Worm (Caenorhabditis elegans): Measurements from ENCODE around the gene mdh-1.

mdh-1 gene

DNA sequence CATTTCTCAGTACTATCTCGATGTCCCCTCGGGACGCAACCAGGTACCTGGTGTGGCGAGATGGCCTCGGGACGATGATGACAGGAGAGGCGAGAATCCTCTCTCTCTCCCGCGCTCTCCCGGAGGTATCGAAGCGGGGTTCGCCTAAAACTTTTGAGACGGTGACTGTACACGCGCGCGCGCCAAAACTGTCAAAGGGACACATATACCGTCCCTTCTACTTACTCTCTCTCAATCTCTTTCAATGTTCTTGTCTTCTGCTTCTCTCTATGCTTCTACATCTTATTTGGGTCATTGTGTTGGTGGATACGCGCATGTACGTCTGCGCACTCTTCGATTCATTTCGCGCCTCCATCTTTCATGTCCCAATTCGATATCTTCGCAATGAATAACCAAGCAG lies 25.5 kb upstream of the mdh-1 start (continued):
- TF ChIP-seq ztf-3 (GFP tag; optimal IDR thresholded peaks at IDR 0.05) (no peak), snpc-3.4 (tag; optimal IDR thresholded peaks at IDR 0.05) (no peak), cebp-2 (GFP tag; IDR thresholded peaks at IDR 0.05) (no peak), die-1 (tag; optimal IDR thresholded peaks at IDR 0.05) (peak; percentile 30), hrde-1 (tag; optimal IDR thresholded peaks at IDR 0.05; ENCODE audit: borderline replicate concordance) (no peak), mxl-1 (tag; optimal IDR thresholded peaks at IDR 0.05) (no peak), nhr-179 (tag; optimal IDR thresholded peaks at IDR 0.05) (no peak), xnd-1 (tag; optimal IDR thresholded peaks at IDR 0.05) (no peak), B0336.3 (GFP tag; IDR thresholded peaks at IDR 0.05) (no peak), Y67H2A.10 (GFP tag; conservative IDR thresholded peaks at IDR 0.05) (no peak), aptf-2 (GFP tag; conservative IDR thresholded peaks at IDR 0.05) (no peak), hsf-1 (GFP tag; IDR thresholded peaks at IDR 0.05) (no peak), nhr-90 (tag; optimal IDR thresholded peaks at IDR 0.05) (no peak), ceh-27 (GFP tag; optimal IDR thresholded peaks at IDR 0.05) (peak; percentile 14), bed-1 (GFP tag; IDR thresholded peaks at IDR 0.05) (no peak), F57C9.4 (tag; optimal IDR thresholded peaks at IDR 0.05) (no peak)

DNA sequence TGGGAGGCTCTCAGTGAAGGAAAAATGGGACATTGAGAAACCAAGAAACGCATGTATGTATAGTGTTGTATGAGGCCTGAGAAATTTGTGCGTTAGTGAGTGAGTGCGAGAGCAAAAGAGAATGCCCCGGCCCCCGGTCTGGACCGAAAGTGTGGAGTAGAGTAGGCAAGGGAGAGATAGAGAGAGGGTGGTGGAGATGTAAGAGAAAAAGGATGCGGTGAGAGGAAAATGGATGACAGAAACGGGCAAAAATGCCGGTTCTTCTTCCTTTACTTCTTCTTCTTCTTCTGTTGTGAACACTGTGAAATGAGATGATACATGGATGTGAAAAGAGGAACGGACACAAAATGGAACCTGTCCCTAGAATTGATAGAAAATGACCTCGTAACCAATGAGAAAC lies 22.0 kb upstream of the mdh-1 start:
- no peak for TF ChIP-seq akir-1 (GFP tag; optimal IDR thresholded peaks at IDR 0.05)
- TF ChIP-seq ztf-25 (GFP tag; IDR thresholded peaks at IDR 0.05), result no peak
- no peak for TF ChIP-seq zfh-2 (GFP tag; conservative IDR thresholded peaks at IDR 0.05)
- no peak for TF ChIP-seq nhr-80 (tag; optimal IDR thresholded peaks at IDR 0.05)
- no peak for TF ChIP-seq nhr-90 (tag; optimal IDR thresholded peaks at IDR 0.05)
- TF ChIP-seq dpff-1 (tag; optimal IDR thresholded peaks at IDR 0.05), result no peak
- no peak for TF ChIP-seq die-1 (tag; optimal IDR thresholded peaks at IDR 0.05)
- no peak for TF ChIP-seq lin-35 (GFP tag; optimal IDR thresholded peaks at IDR 0.05)
- TF ChIP-seq madf-6 (GFP tag; IDR thresholded peaks at IDR 0.05), result no peak
- TF ChIP-seq B0035.1 (tag; optimal IDR thresholded peaks at IDR 0.05), result no peak
- 0 out of 2 replicates have a peak, but pooled peaks have one; percentile 28 for TF ChIP-seq egl-44 (GFP tag; IDR thresholded peaks at IDR 0.05)
- no peak for TF ChIP-seq cebp-1 (GFP tag; IDR thresholded peaks at IDR 0.05)
- peak; percentile 24 for TF ChIP-seq cebp-1 (tag; optimal IDR thresholded peaks at IDR 0.05)
- 0 out of 2 replicates have a peak, but pooled peaks have one; percentile 42 for TF ChIP-seq nfyb-1 (GFP tag; IDR thresholded peaks at IDR 0.05)
- TF ChIP-seq lin-26 (GFP tag; IDR thresholded peaks at IDR 0.05), result no peak
- no peak for TF ChIP-seq bed-1 (GFP tag; IDR thresholded peaks at IDR 0.05)
- no peak for TF ChIP-seq ceh-79 (tag; optimal IDR thresholded peaks at IDR 0.05)
- TF ChIP-seq F52B5.7 (tag; optimal IDR thresholded peaks at IDR 0.05), result no peak
- no peak for TF ChIP-seq sdz-38 (tag; optimal IDR thresholded peaks at IDR 0.05)
- 0 out of 2 replicates have a peak, but pooled peaks have one; percentile 42 for TF ChIP-seq ceh-40 (GFP tag; IDR thresholded peaks at IDR 0.05)
- TF ChIP-seq lin-40 (tag; optimal IDR thresholded peaks at IDR 0.05), result no peak
- TF ChIP-seq madf-8 (GFP tag; conservative IDR thresholded peaks at IDR 0.05), result no peak
- TF ChIP-seq F23B12.7 (tag; optimal IDR thresholded peaks at IDR 0.05; ENCODE audit: insufficient read depth), result no peak
- no peak for TF ChIP-seq K12H6.12 (tag; optimal IDR thresholded peaks at IDR 0.05)
- no peak for TF ChIP-seq B0019.2 (GFP tag; conservative IDR thresholded peaks at IDR 0.05)

- no peak for TF ChIP-seq T07F8.4 (tag; optimal IDR thresholded peaks at IDR 0.05)
- no peak for TF ChIP-seq snpc-1.1 (tag; optimal IDR thresholded peaks at IDR 0.05; ENCODE audit: insufficient read depth)
- no peak for TF ChIP-seq sdz-38 (tag; optimal IDR thresholded peaks at IDR 0.05)
- TF ChIP-seq mxl-1 (tag; optimal IDR thresholded peaks at IDR 0.05), result no peak
- TF ChIP-seq xnd-1 (tag; optimal IDR thresholded peaks at IDR 0.05), result no peak
- no peak for TF ChIP-seq K11D2.4 (GFP tag; IDR thresholded peaks at IDR 0.05)
- TF ChIP-seq ztf-25 (GFP tag; IDR thresholded peaks at IDR 0.05), result no peak
- no peak for TF ChIP-seq ztf-18 (tag; optimal IDR thresholded peaks at IDR 0.05)
- no peak for TF ChIP-seq bed-1 (GFP tag; IDR thresholded peaks at IDR 0.05)
These were observed 16.7 kb upstream of the mdh-1 start, which contains the start of gene hpo-26 for ce11 chrV:6533030-6533429. hpo-26 (minus strand) TSS chrV:6533060.

Measured in whole organism, young adult.